Worm (Caenorhabditis elegans): ENCODE measurements around the gene taf-3.

taf-3 gene

DNA sequence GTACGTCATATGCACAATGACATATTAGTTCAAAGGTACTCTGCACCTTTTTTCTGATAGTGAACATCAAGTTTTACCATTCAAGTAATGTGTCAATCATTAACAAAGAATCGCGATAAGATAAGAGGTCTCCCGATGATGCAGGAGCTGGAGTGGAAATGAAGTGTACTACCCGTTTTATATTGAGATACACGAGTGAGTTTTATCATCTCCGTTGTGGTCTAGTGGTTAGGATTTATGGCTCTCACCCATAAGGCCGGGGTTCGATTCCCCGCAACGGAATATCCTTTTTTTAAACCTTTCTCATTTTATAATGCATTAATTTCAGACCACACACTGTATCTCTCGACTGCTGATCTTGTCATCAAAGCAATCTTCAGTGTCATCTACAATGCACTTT, 45.7 kb downstream of the taf-3 start (continued):
- peak; percentile 55 for TF ChIP-seq dve-1 (tag; optimal IDR thresholded peaks at IDR 0.05)
- TF ChIP-seq pat-9 (tag; optimal IDR thresholded peaks at IDR 0.05) = peak; percentile 17
- no peak for TF ChIP-seq fax-1 (tag; optimal IDR thresholded peaks at IDR 0.05)

DNA sequence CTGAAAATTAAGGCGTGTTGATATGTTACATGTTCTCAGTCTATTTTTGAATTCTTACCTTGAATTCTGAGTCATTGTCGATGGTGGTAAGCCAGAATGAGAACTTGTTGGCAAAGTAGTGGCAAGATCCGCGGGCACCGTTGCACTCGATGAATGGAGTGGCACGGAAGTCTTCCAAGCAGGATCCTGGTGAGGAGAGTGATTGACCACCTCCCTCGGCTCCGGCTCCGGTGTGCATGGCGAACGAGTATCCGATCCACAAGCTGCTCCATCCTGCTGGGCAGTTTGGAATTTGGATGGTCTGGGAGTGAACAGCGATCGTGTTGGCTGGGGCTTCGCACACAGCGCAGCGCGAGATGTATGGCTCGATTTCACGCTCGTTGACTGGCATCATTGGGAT, 48.9 kb downstream of the taf-3 start:
- TF ChIP-seq ttx-3 (tag; optimal IDR thresholded peaks at IDR 0.05) = no peak
- no peak for TF ChIP-seq pha-4 (tag; optimal IDR thresholded peaks at IDR 0.05)
- no peak for TF ChIP-seq K09A11.1 (tag; optimal IDR thresholded peaks at IDR 0.05; ENCODE audit: insufficient read depth)
- TF ChIP-seq zip-5 (tag; optimal IDR thresholded peaks at IDR 0.05) = no peak
- TF ChIP-seq ref-2 (tag; optimal IDR thresholded peaks at IDR 0.05) = no peak

DNA sequence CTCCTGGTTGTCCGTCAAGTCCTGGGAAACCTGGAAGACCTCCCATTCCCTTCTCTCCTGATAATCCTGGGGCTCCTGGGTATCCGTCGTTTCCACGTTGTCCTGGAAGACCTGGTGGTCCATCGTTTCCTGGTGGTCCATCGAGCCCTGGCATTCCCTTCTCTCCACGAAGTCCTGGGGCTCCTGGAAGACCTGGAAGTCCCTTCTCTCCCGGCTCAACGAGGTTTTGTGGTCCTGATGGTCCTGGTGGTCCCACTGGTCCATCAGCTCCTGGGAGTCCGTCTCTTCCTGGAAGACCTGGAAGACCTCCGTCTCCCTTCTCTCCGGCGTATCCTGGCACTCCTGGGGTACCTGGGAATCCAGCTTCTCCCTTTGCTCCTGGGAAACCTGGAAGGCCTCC, 49.7 kb downstream of the taf-3 start:
- TF ChIP-seq nhr-11 (tag; optimal IDR thresholded peaks at IDR 0.05) (no peak), elt-2 (tag; optimal IDR thresholded peaks at IDR 0.05) (no peak)

DNA sequence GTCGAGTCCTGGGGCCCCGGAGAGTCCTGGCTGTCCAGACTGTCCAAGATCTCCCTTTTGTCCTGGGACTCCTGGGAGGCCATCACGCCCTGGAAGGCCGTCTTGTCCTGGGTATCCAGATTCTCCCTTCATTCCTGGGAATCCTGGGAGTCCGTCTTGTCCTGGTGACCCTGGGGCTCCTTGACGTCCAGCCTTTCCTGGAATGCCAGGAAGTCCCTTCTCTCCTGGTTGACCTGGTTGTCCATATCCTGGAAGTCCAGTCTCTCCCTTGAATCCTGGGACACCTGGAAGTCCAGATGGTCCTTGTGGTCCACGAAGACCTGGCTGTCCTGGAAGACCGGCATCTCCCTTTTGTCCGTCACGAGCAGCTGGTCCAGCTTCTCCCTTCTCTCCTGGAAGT, 50.8 kb downstream of the taf-3 start:
- TF ChIP-seq elt-4 (tag; optimal IDR thresholded peaks at IDR 0.05) (peak; percentile 72), sox-4 (tag; optimal IDR thresholded peaks at IDR 0.05) (no peak)

DNA sequence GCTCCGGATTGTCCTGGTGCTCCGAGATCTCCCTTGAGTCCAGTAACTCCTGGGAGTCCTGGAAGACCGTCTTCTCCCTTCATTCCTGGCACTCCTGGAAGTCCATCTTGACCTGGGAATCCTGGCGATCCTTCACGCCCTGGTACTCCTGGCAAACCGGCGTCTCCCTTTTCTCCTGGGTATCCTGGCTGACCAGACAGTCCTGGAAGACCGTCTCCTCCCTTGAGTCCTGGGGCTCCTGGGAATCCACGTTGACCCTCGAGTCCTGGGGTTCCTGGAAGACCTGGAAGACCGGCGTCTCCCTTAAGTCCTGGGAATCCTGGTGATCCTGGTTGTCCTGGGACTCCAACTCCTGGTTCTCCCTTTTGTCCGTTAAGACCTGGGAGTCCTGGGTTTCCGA, 51.8 kb downstream of the taf-3 start:
- TF ChIP-seq dmd-4 (tag; optimal IDR thresholded peaks at IDR 0.05; ENCODE audit: borderline replicate concordance) = no peak
- no peak for TF ChIP-seq Y22D7AL.16 (tag; optimal IDR thresholded peaks at IDR 0.05)

DNA sequence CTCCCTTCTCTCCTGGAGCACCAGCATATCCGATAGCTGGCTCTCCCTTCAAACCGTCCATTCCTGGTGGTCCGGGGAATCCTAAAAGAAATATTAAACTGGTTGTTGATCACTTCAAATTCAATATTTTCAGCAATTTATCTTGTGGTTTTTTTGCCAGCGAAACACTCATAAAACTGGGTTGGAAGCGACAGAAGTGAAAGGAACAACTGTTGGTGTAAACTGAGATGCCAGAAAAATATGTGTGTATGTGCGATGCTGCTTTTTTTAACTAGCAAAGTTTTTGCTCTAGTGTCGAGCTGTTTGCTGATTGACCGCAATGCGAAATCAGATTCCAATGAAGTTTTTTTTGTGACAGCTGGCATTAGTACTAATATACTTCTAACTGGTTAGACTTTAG, 55.0 kb downstream of the taf-3 start:
- TF ChIP-seq eyg-1 (tag; optimal IDR thresholded peaks at IDR 0.05) (no peak), K02D7.2 (tag; optimal IDR thresholded peaks at IDR 0.05) (no peak), pat-9 (tag; optimal IDR thresholded peaks at IDR 0.05) (no peak), ceh-22 (tag; optimal IDR thresholded peaks at IDR 0.05) (no peak), Y22D7AL.16 (tag; optimal IDR thresholded peaks at IDR 0.05) (no peak), pqm-1 (tag; optimal IDR thresholded peaks at IDR 0.05) (no peak), dmd-4 (tag; optimal IDR thresholded peaks at IDR 0.05; ENCODE audit: borderline replicate concordance) (no peak)

DNA sequence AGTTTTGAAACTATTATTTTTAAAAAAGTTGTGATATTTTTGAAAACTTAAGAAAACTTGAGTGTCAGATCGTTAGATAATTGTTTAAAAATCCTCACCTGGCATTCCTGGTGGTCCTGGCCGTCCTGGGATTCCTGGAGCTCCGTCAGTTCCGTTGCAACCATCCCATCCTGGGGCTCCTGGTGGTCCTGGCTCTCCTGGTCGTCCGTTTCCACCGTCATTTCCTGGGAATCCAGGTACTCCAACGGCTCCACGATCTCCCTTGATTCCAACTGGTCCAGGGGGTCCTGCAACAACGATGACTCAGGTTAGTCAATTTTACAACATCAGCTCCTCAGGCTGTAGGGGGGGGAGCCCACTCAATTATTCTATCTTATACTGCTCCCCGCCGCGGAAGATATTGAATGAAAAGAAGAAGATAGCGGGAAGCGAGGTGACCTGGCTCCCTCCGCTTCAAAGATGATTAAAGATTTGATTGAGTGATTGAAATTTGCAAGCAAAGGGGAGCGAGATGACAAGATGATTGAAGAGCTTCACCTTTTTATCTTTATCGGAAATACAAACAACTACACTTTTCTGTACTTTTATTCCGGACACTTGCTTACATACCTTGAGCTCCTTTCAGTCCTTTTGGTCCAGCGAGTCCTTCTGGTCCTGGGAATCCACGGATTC, 55.6 kb downstream of the taf-3 start:
- TF ChIP-seq pqm-1 (tag; optimal IDR thresholded peaks at IDR 0.05) (no peak), tbx-2 (tag; optimal IDR thresholded peaks at IDR 0.05) (no peak), unc-55 (GFP tag; optimal IDR thresholded peaks at IDR 0.05) (peak; percentile 89), ceh-14 (tag; optimal IDR thresholded peaks at IDR 0.05) (no peak), nhr-11 (tag; optimal IDR thresholded peaks at IDR 0.05) (no peak), fax-1 (tag; optimal IDR thresholded peaks at IDR 0.05) (no peak), npax-4 (tag; optimal IDR thresholded peaks at IDR 0.05) (no peak), ceh-9 (tag; optimal IDR thresholded peaks at IDR 0.05) (no peak)

DNA sequence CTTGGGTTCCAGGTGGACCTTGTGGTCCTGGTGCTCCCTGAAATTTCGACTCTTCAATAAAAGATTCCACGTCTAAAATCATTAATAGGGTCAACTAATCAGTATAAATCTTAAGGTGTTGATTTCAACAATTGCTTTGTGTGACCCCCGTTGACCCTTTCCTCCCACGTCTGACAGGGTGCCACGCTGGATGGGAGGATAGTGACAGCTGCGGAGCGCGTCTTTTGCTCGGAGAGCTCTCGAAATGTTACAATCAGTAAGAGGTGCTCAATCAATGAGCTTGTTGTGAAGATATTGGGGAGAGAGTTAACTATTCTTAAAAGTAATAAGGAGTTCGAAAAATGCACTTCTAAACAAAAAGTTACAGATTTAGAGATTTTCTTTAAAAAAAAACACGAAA, 56.1 kb downstream of the taf-3 start:
- TF ChIP-seq ets-4 (tag; optimal IDR thresholded peaks at IDR 0.05) (no peak), ceh-2 (tag; optimal IDR thresholded peaks at IDR 0.05) (no peak), lin-11 (tag; optimal IDR thresholded peaks at IDR 0.05) (no peak), nfya-1 (tag; optimal IDR thresholded peaks at IDR 0.05) (no peak), ama-1 (optimal IDR thresholded peaks at IDR 0.05) (no peak), ceh-31 (tag; optimal IDR thresholded peaks at IDR 0.05) (no peak), odd-2 (tag; optimal IDR thresholded peaks at IDR 0.05) (no peak), ref-2 (tag; optimal IDR thresholded peaks at IDR 0.05) (no peak), ceh-24 (tag; optimal IDR thresholded peaks at IDR 0.05) (no peak)

All from whole organism, late embryonic.